Fruit fly (Drosophila melanogaster): Measurements from ENCODE around the gene Der-1.

The Der-1 gene

dm6 chr2L:1954541-1954940 lies 19.2 kb upstream of the Der-1 start:
- no peak for TF ChIP-seq slp2 (GFP tag; optimal IDR thresholded peaks at IDR 0.05)
- peak; percentile 31 for TF ChIP-seq pros (GFP tag; optimal IDR thresholded peaks at IDR 0.05)
- peak; percentile 80 for TF ChIP-seq CG8478 (optimal IDR thresholded peaks at IDR 0.05)
- TF ChIP-seq Myb (GFP tag; optimal IDR thresholded peaks at IDR 0.05) = no peak
- no peak for TF ChIP-seq CG17359 (tag; optimal IDR thresholded peaks at IDR 0.05)
- TF ChIP-seq Nf-YB (GFP tag; optimal IDR thresholded peaks at IDR 0.05) = peak; percentile 95
- TF ChIP-seq D (optimal IDR thresholded peaks at IDR 0.05) = peak; percentile 88
- TF ChIP-seq D (GFP tag; optimal IDR thresholded peaks at IDR 0.05) = no peak
- TF ChIP-seq dmrt11E (tag; optimal IDR thresholded peaks at IDR 0.05) = no peak
- no peak for TF ChIP-seq CG30020 (tag; optimal IDR thresholded peaks at IDR 0.05)
- 0 out of 3 replicates have a peak, but pooled peaks have one; percentile 20 for TF ChIP-seq knrl (GFP tag; IDR thresholded peaks at IDR 0.05; ENCODE audit: partially characterized antibody)
- no peak for TF ChIP-seq dysf (GFP tag; IDR thresholded peaks at IDR 0.05)
- TF ChIP-seq Spps (tag; optimal IDR thresholded peaks at IDR 0.05) = no peak
- TF ChIP-seq CG10321 (GFP tag; IDR thresholded peaks at IDR 0.05) = peak; percentile 88
- TF ChIP-seq ewg (GFP tag; optimal IDR thresholded peaks at IDR 0.05) = peak; percentile 65
- TF ChIP-seq Adf1 (GFP tag; IDR thresholded peaks at IDR 0.05) = peak; percentile 92
- TF ChIP-seq CG8388 (GFP tag; optimal IDR thresholded peaks at IDR 0.05) = no peak
- TF ChIP-seq CG4360 (GFP tag; IDR thresholded peaks at IDR 0.05) = peak; percentile 50; the same call in 1 of the 2 replicates
- no peak for TF ChIP-seq Lhr (GFP tag; optimal IDR thresholded peaks at IDR 0.05)
- TF ChIP-seq Fer2 (tag; optimal IDR thresholded peaks at IDR 0.05) = no peak
- TF ChIP-seq Nf-YC (tag; optimal IDR thresholded peaks at IDR 0.05) = peak; percentile 96
- peak; percentile 34 for TF ChIP-seq sens (GFP tag)
- TF ChIP-seq wdn (GFP tag; IDR thresholded peaks at IDR 0.05) = no peak
- TF ChIP-seq wor (GFP tag; IDR thresholded peaks at IDR 0.05) = no peak
- no peak for TF ChIP-seq CG11723 (GFP tag; optimal IDR thresholded peaks at IDR 0.05)
- 0 out of 2 replicates have a peak, but pooled peaks have one; percentile 18 for TF ChIP-seq bbx (GFP tag; IDR thresholded peaks at IDR 0.05; ENCODE audit: partially characterized antibody)
- TF ChIP-seq slou (GFP tag; optimal IDR thresholded peaks at IDR 0.05) = no peak
- no peak for TF ChIP-seq CG31224 (GFP tag; IDR thresholded peaks at IDR 0.05)
- TF ChIP-seq sr (GFP tag; IDR thresholded peaks at IDR 0.05) = no peak
- TF ChIP-seq bsh (GFP tag; optimal IDR thresholded peaks at IDR 0.05) = no peak
- no peak for TF ChIP-seq CG13894 (tag; optimal IDR thresholded peaks at IDR 0.05)
- TF ChIP-seq Tbp (GFP tag; optimal IDR thresholded peaks at IDR 0.05) = no peak
- peak; percentile 10 for TF ChIP-seq nerfin-1 (tag; optimal IDR thresholded peaks at IDR 0.05)
- TF ChIP-seq gsb-n (tag; optimal IDR thresholded peaks at IDR 0.05) = peak; percentile 12
- no peak for TF ChIP-seq CG10366 (GFP tag; IDR thresholded peaks at IDR 0.05)
- no peak for TF ChIP-seq oc (tag; optimal IDR thresholded peaks at IDR 0.05)
- TF ChIP-seq sima (GFP tag; optimal IDR thresholded peaks at IDR 0.05) = no peak
- TF ChIP-seq CG2129 (GFP tag; IDR thresholded peaks at IDR 0.05; ENCODE audit: partially characterized antibody) = no peak
- TF ChIP-seq CG17829 (tag; optimal IDR thresholded peaks at IDR 0.05) = peak; percentile 4
- TF ChIP-seq Xrp1 (GFP tag; IDR thresholded peaks at IDR 0.05) = no peak
- peak; percentile 96 for TF ChIP-seq seq (GFP tag; IDR thresholded peaks at IDR 0.05)
- no peak for TF ChIP-seq CrebB (tag; optimal IDR thresholded peaks at IDR 0.05)
- TF ChIP-seq CG16813 (GFP tag; IDR thresholded peaks at IDR 0.05; ENCODE audit: partially characterized antibody) = peak; percentile 33; the same call in 1 of the 3 replicates
- TF ChIP-seq chif (GFP tag; optimal IDR thresholded peaks at IDR 0.05) = peak in 1 of 2 experiments; percentile 5
- TF ChIP-seq crol (GFP tag; IDR thresholded peaks at IDR 0.05) = 0 out of 2 replicates have a peak, but pooled peaks have one; percentile 14
- peak; percentile 31 for TF ChIP-seq zen (tag; optimal IDR thresholded peaks at IDR 0.05)
- TF ChIP-seq pita (GFP tag; optimal IDR thresholded peaks at IDR 0.05) = no peak
- peak; percentile 34 for TF ChIP-seq cg (GFP tag; optimal IDR thresholded peaks at IDR 0.05)
- TF ChIP-seq Oli (tag; optimal IDR thresholded peaks at IDR 0.05) = no peak
- peak; percentile 96 for TF ChIP-seq CG1832 (GFP tag; optimal IDR thresholded peaks at IDR 0.05)
- TF ChIP-seq insv (GFP tag; optimal IDR thresholded peaks at IDR 0.05) = peak; percentile 69 to 96

All from whole organism, embryonic.